Worm (Caenorhabditis elegans) whole organism, young adult: ENCODE measurements around the gene K02D10.4.

Experiments
- C06A6.2 ChIP-seq: fragments of 200-800 bp; sonication (Bioruptor generic); conservative IDR thresholded peaks from 2 replicates; pipeline ENCODE4 v1.3.6; 2022; ENCODE audit warnings: missing genetic modification characterization, missing compliant biosample characterization
- F57A8.1 ChIP-seq: fragments of 200-800 bp; sonication (Bioruptor generic); optimal IDR thresholded peaks from 2 replicates; lab custom pipeline; 2018; ENCODE audit warnings: mild to moderate bottlenecking, missing genetic modification characterization, moderate library complexity, missing compliant biosample characterization
- lin-35 ChIP-seq, 3 experiments: fragments of 150-350 bp in 2 of 3; sonication (generic microtip) in 1 of 3; optimal IDR thresholded peaks; 2 replicates each; lab custom pipeline; 2014 to 2018; ENCODE audit warnings: missing biosample characterization in 3 of 3, missing genetic modification characterization in 3 of 3, missing genetic modification reagents in 3 of 3
- snpc-1.3 ChIP-seq: sonication (generic microtip); optimal IDR thresholded peaks from 2 replicates; lab custom pipeline; 2017; ENCODE audit warnings: missing genetic modification characterization, mild to moderate bottlenecking, missing compliant biosample characterization, antibody characterized with exemption, moderate library complexity, missing genotype, missing genetic modification reagents; ENCODE audit not compliant: insufficient read depth
- tbp1 ChIP-seq: fragments of 200-800 bp; sonication (Bioruptor generic); optimal IDR thresholded peaks from 2 replicates; lab custom pipeline; 2018; ENCODE audit warnings: mild to moderate bottlenecking, missing genetic modification characterization, missing compliant biosample characterization

DNA sequence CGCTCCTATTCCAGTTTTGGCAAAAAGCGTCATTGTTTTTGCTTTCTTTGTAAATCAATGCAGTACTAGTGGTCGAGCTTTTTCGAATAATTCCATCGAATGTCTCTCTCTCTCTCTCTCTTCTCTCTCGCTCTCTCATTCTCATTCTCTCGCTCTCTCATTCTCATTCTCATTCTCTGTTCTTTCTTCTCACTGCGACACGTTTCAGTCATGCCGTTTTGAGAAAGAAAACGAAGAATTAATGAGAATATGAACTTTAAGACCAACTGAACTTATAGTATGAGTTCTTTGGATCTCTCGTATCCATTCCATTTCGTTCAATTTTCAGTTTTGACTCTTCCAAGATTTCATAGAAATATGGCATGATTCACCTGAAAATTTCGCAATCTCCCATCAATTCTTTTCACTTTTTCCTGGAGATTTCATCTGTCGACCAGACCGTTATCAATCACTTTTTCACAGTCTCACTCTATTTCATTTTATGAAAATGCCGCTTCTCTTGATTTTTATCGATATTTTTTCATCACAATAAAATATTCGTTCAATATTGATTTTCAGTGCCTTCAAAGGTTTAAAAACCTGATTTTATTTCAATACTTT is 7.3 kb downstream of the K02D10.4 start:
- no peak for TF ChIP-seq tbp1
- TF ChIP-seq lin-35 (GFP tag; optimal IDR thresholded peaks at IDR 0.05; lab: Kevin White, UChicago) = no peak
- no peak for TF ChIP-seq F57A8.1 (GFP tag; lab: Kevin White, UChicago)
- TF ChIP-seq snpc-1.3 (tag; lab: Kevin White, UChicago) = no peak
- TF ChIP-seq C06A6.2 (GFP tag; lab: Robert Waterston, UW) = no peak
